Worm (Caenorhabditis elegans) whole organism, L3 larva: ENCODE data around the gene M02H5.8.

Experiments used
- ZK546.5 ChIP-seq: sonication (generic microtip); optimal IDR thresholded peaks from 2 replicates; lab custom pipeline; 2017; ENCODE audit warnings: missing biosample characterization, missing genetic modification characterization
- aly-2 ChIP-seq: fragments of 150-350 bp; optimal IDR thresholded peaks from 2 replicates; lab custom pipeline; 2014; ENCODE audit warnings: missing biosample characterization, missing genetic modification characterization
- ama-1 ChIP-seq: fragments of 150-350 bp; optimal IDR thresholded peaks from 2 replicates; lab custom pipeline; 2018
- ceh-28 ChIP-seq: fragments of 150-350 bp; optimal IDR thresholded peaks from 2 replicates; lab custom pipeline; 2014; ENCODE audit warnings: missing biosample characterization, missing genetic modification reagents, missing genetic modification characterization
- daf-12 ChIP-seq: fragments of 150-350 bp; optimal IDR thresholded peaks from 2 replicates; lab custom pipeline; 2014; ENCODE audit warnings: missing biosample characterization, missing genetic modification reagents, missing genetic modification characterization
- egl-27 ChIP-seq: sonication (generic microtip); optimal IDR thresholded peaks from 4 replicates; lab custom pipeline; 2017; ENCODE audit warnings: missing biosample characterization, missing genetic modification reagents, missing genetic modification characterization
- elt-1 ChIP-seq: fragments of 150-350 bp; optimal IDR thresholded peaks from 2 replicates; lab custom pipeline; 2014; ENCODE audit warnings: missing biosample characterization, missing genetic modification characterization
- elt-2 ChIP-seq: sonication (generic microtip); optimal IDR thresholded peaks from 2 replicates; lab custom pipeline; 2016; ENCODE audit warnings: missing genetic modification reagents, mild to moderate bottlenecking, missing genetic modification characterization, missing compliant biosample characterization
- eor-1 ChIP-seq, 2 experiments: fragments of 150-350 bp; optimal IDR thresholded peaks; 2 replicates each; lab custom pipeline; 2014 to 2018; ENCODE audit warnings: missing biosample characterization in 2 of 2, missing genetic modification characterization in 2 of 2
- fkh-10 ChIP-seq: sonication (generic microtip); optimal IDR thresholded peaks from 2 replicates; lab custom pipeline; 2017; ENCODE audit warnings: missing biosample characterization, missing genetic modification reagents, missing genetic modification characterization
- fkh-2 ChIP-seq: fragments of 150-350 bp; optimal IDR thresholded peaks from 2 replicates; lab custom pipeline; 2014; ENCODE audit warnings: missing biosample characterization, missing genetic modification reagents, missing genetic modification characterization
- hmg-11 ChIP-seq: sonication (generic microtip); optimal IDR thresholded peaks from 2 replicates; lab custom pipeline; 2016; ENCODE audit warnings: missing genetic modification characterization, missing compliant biosample characterization
- jun-1 ChIP-seq: fragments of 150-350 bp; optimal IDR thresholded peaks from 2 replicates; lab custom pipeline; 2014; ENCODE audit warnings: missing biosample characterization, missing genetic modification reagents, missing genetic modification characterization
- lin-15B ChIP-seq: fragments of 150-350 bp; optimal IDR thresholded peaks from 2 replicates; lab custom pipeline; 2014; ENCODE audit warnings: missing biosample characterization, missing genetic modification characterization
- lsy-12 ChIP-seq: sonication (generic microtip); optimal IDR thresholded peaks from 2 replicates; lab custom pipeline; 2016; ENCODE audit warnings: mild to moderate bottlenecking, missing genetic modification characterization, missing compliant biosample characterization
- mdl-1 ChIP-seq: fragments of 150-350 bp; optimal IDR thresholded peaks from 2 replicates; lab custom pipeline; 2014; ENCODE audit warnings: missing biosample characterization, missing genetic modification characterization
- mml-1 ChIP-seq: fragments of 150-350 bp; sonication (generic microtip); optimal IDR thresholded peaks from 3 replicates; lab custom pipeline; 2014; ENCODE audit warnings: missing biosample characterization, missing genetic modification characterization
- nhr-11 ChIP-seq: fragments of 150-350 bp; optimal IDR thresholded peaks from 2 replicates; lab custom pipeline; 2014; ENCODE audit warnings: missing biosample characterization, missing genetic modification characterization
- nhr-23 ChIP-seq: fragments of 150-350 bp; optimal IDR thresholded peaks from 2 replicates; lab custom pipeline; 2014; ENCODE audit warnings: missing biosample characterization, missing genetic modification reagents, missing genetic modification characterization
- nhr-28 ChIP-seq: fragments of 150-350 bp; optimal IDR thresholded peaks from 2 replicates; lab custom pipeline; 2014; ENCODE audit warnings: missing biosample characterization, missing genetic modification characterization
- nhr-43 ChIP-seq: sonication (generic microtip); optimal IDR thresholded peaks from 2 replicates; lab custom pipeline; 2016; ENCODE audit warnings: mild to moderate bottlenecking, missing genetic modification characterization, missing compliant biosample characterization; ENCODE audit not compliant: poor library complexity, severe bottlenecking
- nhr-76 ChIP-seq: fragments of 150-350 bp; sonication (generic microtip); optimal IDR thresholded peaks from 5 replicates; lab custom pipeline; 2014; ENCODE audit warnings: missing biosample characterization, missing genetic modification characterization
- pha-4 ChIP-seq: fragments of 150-350 bp; optimal IDR thresholded peaks from 2 replicates; lab custom pipeline; 2014; ENCODE audit warnings: missing biosample characterization, missing genetic modification reagents, missing genetic modification characterization
- pqm-1 ChIP-seq: fragments of 150-350 bp; optimal IDR thresholded peaks from 2 replicates; lab custom pipeline; 2017; ENCODE audit warnings: missing biosample characterization, missing genetic modification characterization, inconsistent platforms
- skn-1 ChIP-seq: fragments of 150-350 bp; optimal IDR thresholded peaks from 2 replicates; lab custom pipeline; 2014; ENCODE audit warnings: missing biosample characterization, missing genetic modification characterization
- tbx-2 ChIP-seq: sonication (generic microtip); optimal IDR thresholded peaks from 2 replicates; lab custom pipeline; 2016; ENCODE audit warnings: mild to moderate bottlenecking, missing genetic modification characterization, missing compliant biosample characterization
- unc-39 ChIP-seq: sonication (generic microtip); optimal IDR thresholded peaks from 4 replicates; lab custom pipeline; 2017; ENCODE audit warnings: missing biosample characterization, missing genetic modification characterization
- ztf-11 ChIP-seq: fragments of 150-350 bp; optimal IDR thresholded peaks from 2 replicates; lab custom pipeline; 2014; ENCODE audit warnings: missing biosample characterization, missing genetic modification characterization
- ztf-4 ChIP-seq: fragments of 150-350 bp; optimal IDR thresholded peaks from 2 replicates; lab custom pipeline; 2014; ENCODE audit warnings: missing biosample characterization, missing genetic modification characterization

Gene M02H5.8

DNA sequence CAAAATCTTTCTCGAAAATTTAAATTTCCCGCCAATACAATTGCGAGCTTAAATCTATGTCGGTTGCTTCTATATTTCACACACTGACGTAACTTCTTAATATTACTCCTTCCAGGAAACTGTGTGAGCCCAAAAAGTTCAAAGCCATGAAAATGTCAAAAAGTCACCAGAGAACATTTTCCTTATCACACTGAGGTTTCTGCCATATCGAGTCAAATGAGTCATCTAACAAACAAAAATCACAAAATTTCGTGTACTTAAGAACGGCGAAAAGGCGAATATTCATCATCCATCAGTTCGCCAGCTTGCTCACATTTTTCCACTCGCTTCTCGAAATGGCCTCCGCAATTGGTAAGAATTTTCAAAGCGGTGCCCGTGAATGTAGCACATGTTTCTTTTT lies at the start of gene M02H5.8:
Gene M02H5.8, plus strand, starts transcription at position 297 of the 400 bp plus-strand sequence.
- TF ChIP-seq ztf-11 (tag; lab: Kevin White, UChicago) (no peak), pqm-1 (tag; lab: Kevin White, UChicago) (peak; percentile 47), elt-1 (tag; lab: Kevin White, UChicago) (no peak), elt-2 (tag; lab: Kevin White, UChicago) (peak; percentile 57)
- TF ChIP-seq, all 47 proteins: peak for 2

DNA sequence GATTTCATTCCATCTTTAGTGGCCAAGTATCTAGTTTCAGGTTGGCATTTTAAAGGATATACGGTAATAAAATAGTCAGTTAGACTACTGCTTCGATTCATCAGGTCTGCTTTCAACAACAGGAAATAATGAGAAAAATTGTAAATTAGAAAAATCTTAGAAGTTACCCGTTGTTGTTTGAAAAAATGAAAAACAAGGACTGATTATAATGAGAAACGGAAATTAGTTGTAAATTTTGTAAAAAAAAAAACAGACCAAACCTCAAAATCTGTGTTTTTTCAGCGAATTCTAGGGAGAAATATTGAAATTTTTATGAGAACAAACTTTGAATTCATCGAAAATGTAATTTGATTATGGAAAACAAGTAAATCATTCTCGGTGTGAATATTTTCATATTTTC lies 46.8 kb upstream of the M02H5.8 start, which contains the start of gene srh-62:
Gene srh-62, minus strand, starts transcription at position 101 of the 400 bp plus-strand sequence.
- TF ChIP-seq egl-27 (tag; lab: Kevin White, UChicago) (no peak), daf-12 (no peak), fkh-2 (tag; lab: Kevin White, UChicago) (no peak), ama-1 (no peak), unc-39 (tag; lab: Kevin White, UChicago) (no peak), ZK546.5 (no peak), elt-2 (tag; lab: Kevin White, UChicago) (no peak), ceh-28 (tag; lab: Kevin White, UChicago) (no peak), mml-1 (tag; lab: Kevin White, UChicago) (no peak), ztf-4 (tag; lab: Kevin White, UChicago) (no peak), nhr-11 (tag; lab: Kevin White, UChicago) (no peak), tbx-2 (tag; lab: Kevin White, UChicago) (no peak), eor-1 (tag; optimal IDR thresholded peaks at IDR 0.05; lab: Kevin White, UChicago) (no peak), nhr-76 (no peak), lsy-12 (tag; lab: Kevin White, UChicago) (no peak), jun-1 (tag; lab: Kevin White, UChicago) (no peak), skn-1 (no peak), nhr-28 (tag; lab: Kevin White, UChicago) (no peak)

DNA sequence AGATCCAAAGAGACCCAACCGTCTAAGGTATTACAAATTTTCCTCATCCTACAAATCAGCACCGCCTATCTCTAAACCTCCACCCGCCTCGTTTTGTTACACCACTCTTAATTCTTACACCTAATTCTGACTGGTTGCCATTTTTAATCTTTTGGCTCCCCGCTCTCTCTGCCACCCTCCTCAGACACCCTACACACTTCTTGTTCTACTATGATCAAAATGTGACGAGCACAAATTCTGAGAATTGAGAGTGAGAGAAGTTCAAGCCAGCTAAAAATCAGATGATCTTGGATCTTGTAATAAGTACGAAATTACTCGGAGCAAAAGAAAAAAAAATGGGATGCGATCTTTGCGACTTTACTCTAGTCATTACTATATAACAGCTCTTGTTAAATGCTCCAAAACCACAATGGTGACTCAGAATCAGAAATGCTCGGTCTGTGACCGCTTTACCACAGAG lies 45.5 kb upstream of the M02H5.8 start, which contains the start of gene nhr-252:
Gene nhr-252, plus strand, starts transcription at position 410 of the 460 bp plus-strand sequence.
- TF ChIP-seq elt-1 (tag; lab: Kevin White, UChicago), result no peak
- no peak for TF ChIP-seq mml-1 (tag; lab: Kevin White, UChicago)

DNA sequence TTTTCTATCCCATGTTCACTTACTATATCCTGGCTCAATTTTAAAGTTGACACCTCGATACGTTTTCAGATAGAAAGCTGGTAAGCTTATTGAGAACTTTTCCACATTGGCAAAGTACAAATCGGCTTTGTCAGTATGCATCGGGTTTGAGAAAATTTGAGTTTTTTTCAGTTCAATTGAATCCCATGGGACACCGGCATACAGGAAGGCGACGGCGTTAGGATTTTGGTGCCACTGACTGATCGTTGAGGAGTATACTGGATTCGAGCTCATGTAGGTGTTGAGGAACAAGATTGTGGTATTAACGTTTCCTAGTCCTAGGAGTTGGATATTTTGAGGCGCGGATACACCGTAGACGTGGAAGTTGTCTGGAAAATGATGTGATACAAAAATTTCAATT lies 37.0 kb upstream of the M02H5.8 start:
- TF ChIP-seq eor-1 (tag; optimal IDR thresholded peaks at IDR 0.05; lab: Kevin White, UChicago) (no peak), aly-2 (tag; lab: Kevin White, UChicago) (no peak)

DNA sequence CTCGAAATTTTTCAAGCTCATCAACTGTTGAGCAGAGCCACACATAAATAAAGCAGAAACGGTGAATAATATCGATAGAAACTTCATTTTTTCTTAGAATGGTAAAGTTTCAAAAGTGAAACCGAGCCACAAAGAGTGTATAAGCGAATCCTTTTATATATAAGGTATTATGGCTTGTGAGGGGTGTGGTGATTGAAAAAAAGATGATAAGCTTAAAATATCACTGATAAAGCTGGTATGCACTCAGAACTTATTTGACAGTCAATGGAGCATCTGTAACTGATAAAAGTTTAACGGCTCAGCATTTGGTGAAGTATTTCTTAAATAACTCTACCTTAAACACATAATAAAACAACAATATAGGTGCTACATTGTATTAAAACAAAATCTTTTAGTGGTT lies 35.2 kb upstream of the M02H5.8 start, which contains the start of gene dod-19:
Gene dod-19, minus strand, starts transcription at position 130 of the 400 bp plus-strand sequence.
- TF ChIP-seq elt-2 (tag; lab: Kevin White, UChicago) (no peak), pha-4 (no peak), pqm-1 (tag; lab: Kevin White, UChicago) (no peak), hmg-11 (no peak), nhr-23 (tag; lab: Kevin White, UChicago) (no peak), nhr-28 (tag; lab: Kevin White, UChicago) (no peak), egl-27 (tag; lab: Kevin White, UChicago) (no peak), fkh-2 (tag; lab: Kevin White, UChicago) (no peak), mml-1 (tag; lab: Kevin White, UChicago) (no peak), unc-39 (tag; lab: Kevin White, UChicago) (no peak), lin-15B (no peak), mdl-1 (tag; lab: Kevin White, UChicago) (no peak), nhr-43 (no peak)

DNA sequence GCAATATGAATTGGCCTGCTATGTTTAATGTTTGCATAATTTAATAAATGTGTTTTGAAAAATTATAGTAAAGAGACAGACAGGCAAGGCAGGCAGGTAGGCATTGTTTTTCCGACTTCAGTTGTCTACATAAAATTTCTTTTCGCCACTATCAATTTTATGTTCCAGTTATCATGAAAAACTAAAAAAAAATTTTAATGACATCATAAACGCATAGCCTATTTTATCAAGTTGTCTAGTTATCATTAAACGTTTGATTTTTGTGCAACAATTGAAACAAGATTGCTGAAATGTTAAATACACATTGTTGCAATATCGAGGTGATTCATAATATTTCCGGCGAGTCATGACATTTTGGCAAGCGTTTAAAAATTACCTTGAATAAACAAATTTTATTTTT lies 34.7 kb upstream of the M02H5.8 start:
- TF ChIP-seq elt-2 (tag; lab: Kevin White, UChicago) (peak; percentile 79), fkh-10 (GFP tag; lab: Kevin White, UChicago) (no peak), elt-1 (tag; lab: Kevin White, UChicago) (no peak), pqm-1 (tag; lab: Kevin White, UChicago) (peak; percentile 93)
- TF ChIP-seq, all 47 proteins: peak for 2
